Fruit fly (Drosophila melanogaster): ENCODE results near the gene CG10097.

Gene CG10097

DNA sequence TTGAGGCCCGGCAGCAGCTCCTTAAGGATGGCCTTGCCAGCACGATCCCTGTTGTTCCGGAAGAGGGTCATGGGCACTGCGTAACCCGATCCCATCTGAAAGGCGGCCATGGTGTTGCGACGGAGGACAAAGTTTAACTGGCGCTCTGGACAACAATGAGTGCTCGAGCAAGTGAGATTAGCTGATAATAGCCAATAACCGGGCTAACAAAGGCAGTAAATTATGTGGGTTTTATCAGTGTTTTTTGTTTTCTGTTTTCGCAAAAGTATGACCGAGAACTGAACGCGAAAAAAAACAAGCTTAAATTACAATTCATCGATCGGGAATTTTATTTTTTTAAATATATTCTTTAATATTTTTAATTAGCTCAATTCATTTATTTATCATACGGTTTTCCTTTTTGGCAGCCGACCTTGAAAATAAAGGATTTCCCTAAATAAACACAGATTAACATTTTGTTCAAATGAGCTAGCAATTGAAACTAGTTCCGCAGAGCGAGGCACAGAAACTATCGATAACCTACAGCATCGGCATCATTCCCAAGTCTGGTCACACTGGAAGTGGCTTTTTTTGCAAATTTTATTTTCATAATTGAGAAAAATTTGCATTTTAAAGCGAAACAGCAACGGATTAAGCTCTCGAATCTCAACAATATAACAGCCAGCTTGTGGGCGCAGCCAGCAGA, 17.6 kb upstream of the CG10097 start, which contains the start of the genes Dip-C and pps (continued):
- TF ChIP-seq odd (GFP tag; optimal IDR thresholded peaks at IDR 0.05) (no peak), CG9817 (tag; optimal IDR thresholded peaks at IDR 0.05) (no peak), p53 (GFP tag; optimal IDR thresholded peaks at IDR 0.05) (no peak), ac (GFP tag; optimal IDR thresholded peaks at IDR 0.05) (no peak), E2f2 (GFP tag; IDR thresholded peaks at IDR 0.05) (peak; percentile 20; the same call in 1 of the 2 replicates), dpn (GFP tag; optimal IDR thresholded peaks at IDR 0.05) (no peak), grau (tag; optimal IDR thresholded peaks at IDR 0.05) (no peak), CG33557 (GFP tag; optimal IDR thresholded peaks at IDR 0.05) (no peak), Pdp1 (GFP tag; optimal IDR thresholded peaks at IDR 0.05) (no peak), CG8944 (GFP tag; optimal IDR thresholded peaks at IDR 0.05) (no peak), CG1603 (tag; optimal IDR thresholded peaks at IDR 0.05) (no peak), ato (GFP tag; IDR thresholded peaks at IDR 0.05; ENCODE audit: partially characterized antibody) (peak; percentile 58; the same call in 1 of the 2 replicates), CG7786 (GFP tag; optimal IDR thresholded peaks at IDR 0.05) (no peak), rib (GFP tag; IDR thresholded peaks at IDR 0.05) (no peak), ems (GFP tag; optimal IDR thresholded peaks at IDR 0.05) (no peak), Hmr (GFP tag; optimal IDR thresholded peaks at IDR 0.05) (no peak), CG10431 (GFP tag; optimal IDR thresholded peaks at IDR 0.05) (no peak), hb (GFP tag; IDR thresholded peaks at IDR 0.05; ENCODE audit: partially characterized antibody) (peak; percentile 40; the same call in 1 of the 3 replicates), CG8290 (GFP tag; optimal IDR thresholded peaks at IDR 0.05) (no peak), CG8290 (tag; optimal IDR thresholded peaks at IDR 0.05) (no peak), CG31365 (tag; optimal IDR thresholded peaks at IDR 0.05) (no peak), twi (tag; optimal IDR thresholded peaks at IDR 0.05) (no peak), CG31441 (GFP tag; IDR thresholded peaks at IDR 0.05) (no peak), CG17829 (tag; optimal IDR thresholded peaks at IDR 0.05) (peak; percentile 56), CG17568 (GFP tag; optimal IDR thresholded peaks at IDR 0.05) (no peak), gro (GFP tag; optimal IDR thresholded peaks at IDR 0.05) (no peak), tio (GFP tag; optimal IDR thresholded peaks at IDR 0.05) (no peak), Usf (GFP tag; optimal IDR thresholded peaks at IDR 0.05) (no peak), HHEX (GFP tag; optimal IDR thresholded peaks at IDR 0.05) (no peak), ftz-f1 (GFP tag; optimal IDR thresholded peaks at IDR 0.05) (peak; percentile 78), CG7928 (GFP tag; optimal IDR thresholded peaks at IDR 0.05) (no peak), CG15073 (GFP tag; optimal IDR thresholded peaks at IDR 0.05) (no peak), ase (GFP tag; IDR thresholded peaks at IDR 0.05) (no peak), corto (GFP tag; optimal IDR thresholded peaks at IDR 0.05) (no peak), Adf1 (GFP tag; IDR thresholded peaks at IDR 0.05) (no peak), chif (GFP tag; optimal IDR thresholded peaks at IDR 0.05) (no peak), CG34376 (GFP tag; optimal IDR thresholded peaks at IDR 0.05) (peak; percentile 44), CG3847 (GFP tag; IDR thresholded peaks at IDR 0.05) (no peak), ab (GFP tag; optimal IDR thresholded peaks at IDR 0.05) (no peak), dm (GFP tag; optimal IDR thresholded peaks at IDR 0.05) (no peak), Hr78 (GFP tag; optimal IDR thresholded peaks at IDR 0.05) (no peak), org-1 (GFP tag; optimal IDR thresholded peaks at IDR 0.05) (no peak), CG3726 (GFP tag; IDR thresholded peaks at IDR 0.05) (no peak), NfI (GFP tag; optimal IDR thresholded peaks at IDR 0.05) (no peak), Blimp-1 (GFP tag; optimal IDR thresholded peaks at IDR 0.05) (no peak), scrt (GFP tag; optimal IDR thresholded peaks at IDR 0.05) (no peak), fd3F (GFP tag; optimal IDR thresholded peaks at IDR 0.05) (no peak), zfh1 (GFP tag; IDR thresholded peaks at IDR 0.05) (no peak), lilli (GFP tag; optimal IDR thresholded peaks at IDR 0.05) (no peak), CG4404 (GFP tag; IDR thresholded peaks at IDR 0.05) (no peak)
